Worm (Caenorhabditis elegans) whole organism, late embryonic: ENCODE results near the gene F07C6.2.

Experiments used
- F13H6.1 ChIP-seq: sonication (generic microtip); optimal IDR thresholded peaks from 2 replicates; lab custom pipeline; 2016; ENCODE audit warnings: missing genetic modification characterization, missing compliant biosample characterization
- ahr-1 ChIP-seq: sonication (generic microtip); optimal IDR thresholded peaks from 2 replicates; lab custom pipeline; 2016; ENCODE audit warnings: missing genetic modification characterization, missing compliant biosample characterization
- ama-1 ChIP-seq: fragments of 150-350 bp; optimal IDR thresholded peaks from 2 replicates; lab custom pipeline; 2014
- ceh-2 ChIP-seq: sonication (generic microtip); optimal IDR thresholded peaks from 2 replicates; lab custom pipeline; 2016; ENCODE audit warnings: missing genotype, missing genetic modification characterization, missing compliant biosample characterization
- ceh-30 ChIP-seq: fragments of 150-350 bp; optimal IDR thresholded peaks from 2 replicates; lab custom pipeline; 2014; ENCODE audit warnings: missing biosample characterization, missing genetic modification characterization
- lim-6 ChIP-seq: sonication (generic microtip); optimal IDR thresholded peaks from 2 replicates; lab custom pipeline; 2016; ENCODE audit warnings: missing genetic modification characterization, missing compliant biosample characterization
- tbx-7 ChIP-seq: sonication (generic microtip); optimal IDR thresholded peaks from 2 replicates; lab custom pipeline; 2016; ENCODE audit warnings: missing genotype, missing genetic modification characterization, missing compliant biosample characterization

DNA sequence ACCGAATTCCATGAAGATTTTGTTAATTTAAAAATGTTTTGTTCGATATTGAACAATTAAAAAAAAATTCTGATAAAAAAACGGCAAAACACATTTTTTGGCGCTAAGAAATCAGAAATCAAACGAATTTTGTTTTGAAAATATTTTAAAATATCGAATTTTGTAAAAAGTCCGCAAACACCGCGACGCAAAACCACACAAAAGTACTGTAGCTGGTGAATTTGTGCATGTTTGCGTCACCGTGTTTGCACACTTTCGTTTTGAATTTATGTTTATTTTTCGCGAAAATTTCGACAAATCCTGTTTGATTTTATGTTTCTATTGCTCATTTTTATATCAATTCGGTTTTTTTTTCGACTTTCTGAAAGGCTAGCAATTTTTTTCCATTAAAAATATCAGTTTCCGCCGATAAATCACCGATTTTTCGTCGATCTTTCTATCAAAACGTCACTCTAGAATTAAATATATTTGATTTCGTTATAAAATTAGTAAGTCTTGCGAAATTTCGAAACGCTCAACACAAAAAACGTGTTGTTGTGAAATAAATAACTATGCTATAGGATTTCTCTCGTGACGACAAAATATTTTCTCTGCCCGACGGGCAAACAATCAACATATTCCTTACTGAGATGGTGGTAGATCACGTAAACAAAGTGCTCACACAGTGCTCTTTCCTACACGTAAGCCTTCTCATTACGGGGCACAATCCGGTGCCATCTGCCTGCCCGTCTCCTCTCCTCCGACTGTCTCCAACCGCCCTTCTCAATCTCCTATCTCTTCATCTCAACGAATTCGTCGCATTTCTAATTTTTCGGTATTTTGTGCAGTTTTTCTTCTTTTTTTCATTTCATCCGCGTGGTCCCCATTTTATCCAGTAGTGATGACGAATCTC, 40.9 kb downstream of the F07C6.2 start:
- TF ChIP-seq ama-1 (lab: Kevin White, UChicago) (no peak), ahr-1 (no peak), ceh-30 (tag; lab: Kevin White, UChicago) (no peak), tbx-7 (tag; lab: Kevin White, UChicago) (no peak), lim-6 (tag; lab: Kevin White, UChicago) (no peak), ceh-2 (no peak), F13H6.1 (tag; lab: Kevin White, UChicago) (no peak)
